Worm (Caenorhabditis elegans) whole organism, early embryonic: ENCODE data around the gene test-1.

Experiments used
- B0310.2 ChIP-seq: sonication (generic microtip); optimal IDR thresholded peaks from 2 replicates; lab custom pipeline; 2016; ENCODE audit warnings: mild to moderate bottlenecking, missing genetic modification characterization, missing compliant biosample characterization
- F13C5.2 ChIP-seq: sonication (generic microtip); optimal IDR thresholded peaks from 2 replicates; lab custom pipeline; 2017; ENCODE audit warnings: mild to moderate bottlenecking, missing genetic modification characterization, inconsistent platforms, missing compliant biosample characterization
- aly-1 ChIP-seq: sonication (generic microtip); optimal IDR thresholded peaks from 2 replicates; lab custom pipeline; 2016; ENCODE audit warnings: missing genetic modification characterization, missing compliant biosample characterization
- ama-1 ChIP-seq: fragments of 150-350 bp; optimal IDR thresholded peaks from 2 replicates; lab custom pipeline; 2014
- ceh-13 ChIP-seq: fragments of 200-800 bp; sonication (Bioruptor generic); optimal IDR thresholded peaks from 2 replicates; lab custom pipeline; 2018; ENCODE audit warnings: mild to moderate bottlenecking, missing genetic modification characterization, missing compliant biosample characterization
- ceh-36 ChIP-seq: sonication (generic microtip); optimal IDR thresholded peaks from 2 replicates; lab custom pipeline; 2016; ENCODE audit warnings: missing genetic modification characterization, inconsistent platforms, missing compliant biosample characterization
- ets-7 ChIP-seq: sonication (generic microtip); optimal IDR thresholded peaks from 2 replicates; lab custom pipeline; 2016; ENCODE audit warnings: missing genotype, missing genetic modification characterization, missing compliant biosample characterization
- flt-1 ChIP-seq: fragments of 200-800 bp; sonication (Bioruptor generic); IDR thresholded peaks from 2 replicates; pipeline ENCODE4 v1.3.6; 2022; ENCODE audit warnings: missing genetic modification characterization, missing compliant biosample characterization
- hmbx-1 ChIP-seq: sonication (generic microtip); optimal IDR thresholded peaks from 2 replicates; lab custom pipeline; 2016; ENCODE audit warnings: mild to moderate bottlenecking, missing genetic modification characterization, missing compliant biosample characterization
- hmg-4 ChIP-seq: fragments of 200-800 bp; sonication (Bioruptor generic); optimal IDR thresholded peaks from 2 replicates; lab custom pipeline; 2018; ENCODE audit warnings: mild to moderate bottlenecking, missing genetic modification characterization, missing compliant biosample characterization
- hnd-1 ChIP-seq: sonication (generic microtip); optimal IDR thresholded peaks from 2 replicates; lab custom pipeline; 2016; ENCODE audit warnings: missing genetic modification characterization, missing compliant biosample characterization
- pes-1 ChIP-seq: fragments of 200-800 bp; sonication (Bioruptor generic); IDR thresholded peaks from 2 replicates; pipeline ENCODE4 v1.3.6; 2022; ENCODE audit warnings: missing genetic modification reagents, missing genetic modification characterization, missing compliant biosample characterization
- scrt-1 ChIP-seq: fragments of 200-800 bp; sonication (Bioruptor generic); IDR thresholded peaks from 2 replicates; pipeline ENCODE4 v1.3.6; 2022; ENCODE audit warnings: missing genetic modification characterization, missing compliant biosample characterization
- sea-1 ChIP-seq: fragments of 200-800 bp; sonication (Bioruptor generic); conservative IDR thresholded peaks from 2 replicates; pipeline ENCODE4 v1.3.6; 2022; ENCODE audit warnings: missing genetic modification characterization, missing compliant biosample characterization
- tbx-11 ChIP-seq: fragments of 200-800 bp; sonication (Bioruptor generic); IDR thresholded peaks from 2 replicates; pipeline ENCODE4 v1.3.6; 2022; ENCODE audit warnings: missing genetic modification characterization, missing compliant biosample characterization
- tbx-37 ChIP-seq: fragments of 200-800 bp; sonication (Bioruptor generic); conservative IDR thresholded peaks from 2 replicates; pipeline ENCODE4 v1.3.6; 2022; ENCODE audit warnings: missing genetic modification reagents, missing genetic modification characterization, missing compliant biosample characterization
- tra-4 ChIP-seq: sonication (generic microtip); optimal IDR thresholded peaks from 2 replicates; lab custom pipeline; 2017; ENCODE audit warnings: missing genetic modification characterization, missing compliant biosample characterization

test-1 gene

DNA sequence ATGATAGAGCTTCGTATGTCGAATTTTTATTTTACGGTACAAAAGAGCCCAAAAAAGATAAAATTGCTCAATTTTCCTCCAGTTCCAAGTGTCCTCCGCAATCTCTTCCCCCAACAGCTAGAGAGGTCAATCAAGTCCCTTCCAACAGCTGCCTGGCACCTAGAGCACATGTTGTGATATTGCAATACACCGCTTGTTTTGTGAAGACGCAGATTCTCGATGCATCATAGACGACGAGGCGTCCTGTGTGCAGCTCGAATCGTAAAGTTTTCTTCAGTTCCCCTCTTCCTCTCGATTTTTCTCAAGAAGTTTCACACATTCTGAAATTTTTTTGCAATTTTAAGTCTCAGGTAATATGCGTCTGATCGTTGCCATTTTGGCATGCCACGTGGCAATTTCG lies at the start of gene test-1:
Gene test-1, plus strand, starts transcription at position 345 of the 400 bp plus-strand sequence.
- TF ChIP-seq hnd-1 (tag; lab: Kevin White, UChicago) (no peak), hmg-4 (GFP tag; lab: Kevin White, UChicago) (no peak), tra-4 (tag; lab: Kevin White, UChicago) (no peak), flt-1 (GFP tag; lab: Robert Waterston, UW) (no peak), ceh-36 (tag; lab: Kevin White, UChicago) (no peak), scrt-1 (GFP tag; lab: Robert Waterston, UW) (no peak), B0310.2 (tag; lab: Kevin White, UChicago) (no peak), pes-1 (no peak), aly-1 (tag; lab: Kevin White, UChicago) (no peak), ceh-13 (no peak), F13C5.2 (tag; lab: Kevin White, UChicago) (no peak), ets-7 (no peak), sea-1 (GFP tag; lab: Robert Waterston, UW) (no peak), ama-1 (lab: Kevin White, UChicago) (no peak), tbx-11 (GFP tag; lab: Robert Waterston, UW) (no peak), hmbx-1 (no peak), tbx-37 (GFP tag; lab: Robert Waterston, UW) (no peak)

DNA sequence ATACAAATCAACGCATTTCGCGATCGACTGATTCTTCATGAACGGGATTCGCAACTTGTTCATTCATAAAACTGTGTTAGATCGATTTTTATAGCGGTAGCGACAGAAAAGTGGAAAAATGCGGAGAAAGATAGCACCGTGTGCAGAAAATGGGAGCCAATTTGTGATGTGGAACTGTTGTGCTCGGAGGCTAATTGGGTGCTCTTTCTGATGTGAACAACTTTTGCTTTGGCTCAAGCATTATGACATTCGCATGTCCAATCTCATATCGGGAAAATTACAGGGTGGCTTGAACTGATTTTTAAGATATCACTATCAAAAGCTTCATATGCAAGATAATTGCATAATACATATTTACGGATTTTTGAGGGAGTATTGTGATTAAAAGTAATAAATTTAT lies 37.0 kb upstream of the test-1 start, which contains the start of gene C23H5.11:
Gene C23H5.11, minus strand, starts transcription at position 101 of the 400 bp plus-strand sequence.
- TF ChIP-seq scrt-1 (GFP tag; lab: Robert Waterston, UW) = no peak
- TF ChIP-seq ama-1 (lab: Kevin White, UChicago) = no peak
- TF ChIP-seq ets-7 = no peak
- TF ChIP-seq hnd-1 (tag; lab: Kevin White, UChicago) = no peak
- TF ChIP-seq aly-1 (tag; lab: Kevin White, UChicago) = no peak

DNA sequence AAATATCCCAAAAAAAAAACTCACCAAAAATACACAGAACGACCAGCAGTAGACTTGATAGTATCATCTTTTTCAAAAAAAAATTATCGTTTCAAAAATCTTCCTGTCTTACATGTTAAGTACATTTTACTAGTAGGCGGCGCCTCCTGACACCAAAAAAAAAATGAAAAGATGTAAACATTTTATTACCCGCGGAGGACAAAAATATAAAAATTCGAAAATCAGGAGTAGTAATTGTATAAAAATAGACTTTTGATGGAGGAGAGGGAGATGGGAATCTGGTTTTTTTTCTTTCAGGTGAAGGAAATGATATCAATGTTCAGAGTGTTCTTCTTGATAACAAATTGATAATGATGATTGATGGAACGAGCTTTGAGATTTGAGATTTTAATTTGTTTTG lies 34.0 kb upstream of the test-1 start, which contains the start of gene C23H5.15:
Gene C23H5.15, minus strand, starts transcription at position 101 of the 400 bp plus-strand sequence.
- TF ChIP-seq tra-4 (tag; lab: Kevin White, UChicago) (no peak), aly-1 (tag; lab: Kevin White, UChicago) (no peak), hmg-4 (GFP tag; lab: Kevin White, UChicago) (no peak), ets-7 (no peak), sea-1 (GFP tag; lab: Robert Waterston, UW) (no peak)

DNA sequence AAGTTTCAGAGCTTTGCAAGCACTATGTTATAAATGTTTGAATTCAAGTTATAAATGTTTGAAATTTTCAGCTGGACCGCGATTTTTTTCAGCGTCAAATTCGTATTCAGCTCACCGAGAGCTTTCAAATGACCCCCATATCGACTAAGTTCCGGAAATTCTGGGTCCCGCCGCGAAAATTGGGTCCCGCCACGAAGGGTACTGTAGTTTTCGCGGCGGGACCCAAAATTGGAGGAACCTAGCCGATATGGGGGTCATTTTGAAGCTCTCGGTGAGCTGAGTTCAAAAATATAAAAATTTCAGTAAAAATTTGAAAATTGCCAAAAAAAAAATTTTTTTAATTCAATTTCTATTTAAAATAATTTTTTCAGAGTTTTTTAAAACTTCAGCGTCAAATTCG lies 30.0 kb upstream of the test-1 start:
- TF ChIP-seq tbx-37 (GFP tag; lab: Robert Waterston, UW) (0 out of 2 replicates have a peak, but pooled peaks have one; percentile 11), pes-1 (peak; percentile 44; the same call in 1 of the 2 replicates), F13C5.2 (tag; lab: Kevin White, UChicago) (no peak), hmbx-1 (no peak), ceh-13 (no peak)

DNA sequence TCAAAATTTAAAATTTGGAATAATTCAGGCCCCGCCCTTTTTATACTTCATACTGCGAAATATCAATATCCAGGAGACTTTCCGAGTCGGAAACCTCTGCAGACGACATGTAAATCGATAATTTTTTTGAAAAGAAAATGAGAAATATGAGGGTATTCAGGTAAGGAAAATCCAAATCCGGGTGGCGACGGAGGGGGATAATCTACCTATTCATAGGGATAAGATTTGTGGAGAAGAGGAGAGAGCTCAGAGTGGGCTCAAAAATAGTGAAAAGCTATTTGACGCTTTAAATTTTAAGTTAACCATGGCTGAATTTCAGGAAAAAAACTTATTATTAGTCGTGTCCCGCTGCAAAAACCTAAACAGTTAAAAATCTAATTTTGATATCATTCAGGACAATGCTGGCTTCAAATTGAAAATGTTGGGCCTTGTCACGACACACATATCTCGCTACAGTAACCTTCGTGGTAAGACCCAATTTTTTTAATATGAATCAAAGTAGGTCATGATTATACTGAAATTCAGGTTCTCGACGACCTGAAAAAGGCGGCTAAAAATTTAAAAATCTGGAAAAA lies 25.4 kb upstream of the test-1 start, which contains the start of gene che-6:
Gene che-6, minus strand, starts transcription at position 109 of the 575 bp plus-strand sequence.
- TF ChIP-seq sea-1 (GFP tag; lab: Robert Waterston, UW) (no peak), ets-7 (no peak), pes-1 (no peak), hmbx-1 (no peak), ceh-36 (tag; lab: Kevin White, UChicago) (no peak), flt-1 (GFP tag; lab: Robert Waterston, UW) (no peak), scrt-1 (GFP tag; lab: Robert Waterston, UW) (no peak), hnd-1 (tag; lab: Kevin White, UChicago) (no peak), hmg-4 (GFP tag; lab: Kevin White, UChicago) (no peak), tbx-11 (GFP tag; lab: Robert Waterston, UW) (no peak), ama-1 (lab: Kevin White, UChicago) (no peak), ceh-13 (no peak), B0310.2 (tag; lab: Kevin White, UChicago) (no peak), aly-1 (tag; lab: Kevin White, UChicago) (no peak), F13C5.2 (tag; lab: Kevin White, UChicago) (no peak), tbx-37 (GFP tag; lab: Robert Waterston, UW) (no peak), tra-4 (tag; lab: Kevin White, UChicago) (no peak)

DNA sequence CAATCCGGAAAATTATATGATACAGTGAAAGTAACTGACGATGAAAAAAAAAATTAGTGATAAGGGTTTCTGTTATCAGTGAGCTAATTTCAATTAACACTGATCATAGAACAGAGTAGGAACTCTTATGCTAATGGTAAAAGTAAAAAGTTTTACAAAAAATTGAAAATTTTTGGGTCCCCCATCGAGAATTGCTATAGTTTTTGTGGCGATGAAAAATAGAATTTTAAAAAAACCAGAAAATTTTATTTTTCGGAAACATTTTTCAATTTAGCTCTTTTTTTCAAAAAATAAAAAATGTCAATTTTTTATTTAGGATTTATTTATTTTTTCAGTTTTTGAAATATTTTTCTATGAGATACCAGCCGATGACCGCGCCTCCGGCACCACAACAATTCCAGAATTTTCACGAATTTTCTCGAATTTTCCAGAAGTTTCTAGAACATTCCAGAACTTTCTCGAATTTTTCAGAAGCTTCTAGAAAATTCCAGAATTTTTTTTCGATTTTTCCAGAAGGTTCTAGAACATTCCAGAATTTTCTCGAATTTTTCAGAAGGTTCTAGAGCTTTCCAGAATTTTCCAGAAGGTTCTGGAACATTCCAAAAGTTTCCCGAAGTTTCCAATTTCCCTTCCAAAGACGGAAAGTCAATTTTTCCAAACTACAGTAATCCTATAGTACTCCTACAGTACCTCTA lies 23.2 kb upstream of the test-1 start, which contains the start of gene C23H5.8:
Gene C23H5.8, minus strand, starts transcription at position 51 of the 695 bp plus-strand sequence.
- TF ChIP-seq F13C5.2 (tag; lab: Kevin White, UChicago) (no peak), tbx-37 (GFP tag; lab: Robert Waterston, UW) (no peak), sea-1 (GFP tag; lab: Robert Waterston, UW) (no peak), flt-1 (GFP tag; lab: Robert Waterston, UW) (no peak), tra-4 (tag; lab: Kevin White, UChicago) (no peak), scrt-1 (GFP tag; lab: Robert Waterston, UW) (no peak), hnd-1 (tag; lab: Kevin White, UChicago) (no peak), hmbx-1 (no peak), B0310.2 (tag; lab: Kevin White, UChicago) (no peak), pes-1 (no peak), ceh-13 (no peak), ets-7 (no peak), tbx-11 (GFP tag; lab: Robert Waterston, UW) (no peak), ceh-36 (tag; lab: Kevin White, UChicago) (no peak), ama-1 (lab: Kevin White, UChicago) (no peak), hmg-4 (GFP tag; lab: Kevin White, UChicago) (no peak), aly-1 (tag; lab: Kevin White, UChicago) (no peak)

DNA sequence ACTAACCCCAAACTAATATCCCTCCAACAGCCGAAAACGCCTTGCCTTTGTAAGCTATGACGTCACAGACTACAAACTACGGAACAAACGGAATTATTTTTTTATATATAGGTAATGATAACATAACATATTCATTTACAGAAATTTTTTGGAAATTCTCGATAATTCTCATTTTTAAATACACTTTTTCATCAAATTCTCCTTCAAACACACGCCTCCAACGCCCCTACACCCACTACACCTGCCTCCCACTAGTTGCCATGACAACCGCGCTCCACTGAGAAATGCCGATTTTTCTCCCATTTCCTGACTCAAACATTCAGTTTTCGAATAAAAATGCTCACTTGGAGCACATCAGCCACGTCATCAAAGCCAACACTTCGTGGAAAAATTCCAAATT lies 22.4 kb upstream of the test-1 start, which contains the start of gene xbx-4:
Gene xbx-4, plus strand, starts transcription at position 301 of the 400 bp plus-strand sequence.
- TF ChIP-seq ceh-13 (no peak), B0310.2 (tag; lab: Kevin White, UChicago) (no peak), ama-1 (lab: Kevin White, UChicago) (no peak)
